Worm (Caenorhabditis elegans): ENCODE data around the gene drd-5.
A peak's percentile ranks its signal among the peaks of the same experiment; 100 is the strongest.

Gene drd-5

ce11 chrX:8381651-8382050, 35.5 kb upstream of the drd-5 start (continued):
- TF ChIP-seq nhr-48 (tag; optimal IDR thresholded peaks at IDR 0.05) (no peak), mep-1 (tag; optimal IDR thresholded peaks at IDR 0.05) (peak; percentile 21), ceh-32 (tag; optimal IDR thresholded peaks at IDR 0.05; ENCODE audit: poor library complexity) (no peak), lin-29 (GFP tag; IDR thresholded peaks at IDR 0.05) (no peak), ceh-82 (tag; optimal IDR thresholded peaks at IDR 0.05) (no peak), aly-2 (tag; optimal IDR thresholded peaks at IDR 0.05) (no peak), daf-16 (GFP tag; optimal IDR thresholded peaks at IDR 0.05) (peak; percentile 2 to 49), daf-16 (tag; optimal IDR thresholded peaks at IDR 0.05) (peak; percentile 53), lin-38 (GFP tag; IDR thresholded peaks at IDR 0.05) (peak; percentile 70), egl-27 (tag; optimal IDR thresholded peaks at IDR 0.05) (no peak), pha-4 (GFP tag; IDR thresholded peaks at IDR 0.05) (peak; percentile 74; the same call in 1 of the 2 replicates), pha-4 (tag; optimal IDR thresholded peaks at IDR 0.05) (no peak), Y75B8A.6 (GFP tag; IDR thresholded peaks at IDR 0.05) (no peak), nhr-11 (tag; optimal IDR thresholded peaks at IDR 0.05) (no peak), ztf-7 (tag; optimal IDR thresholded peaks at IDR 0.05) (no peak), ceh-28 (tag; optimal IDR thresholded peaks at IDR 0.05) (no peak), ctbp-1 (GFP tag; IDR thresholded peaks at IDR 0.05) (no peak), gei-8 (GFP tag; optimal IDR thresholded peaks at IDR 0.05) (peak; percentile 29), zip-2 (tag; optimal IDR thresholded peaks at IDR 0.05) (no peak), zfp-2 (tag; optimal IDR thresholded peaks at IDR 0.05) (no peak), hlh-11 (tag; optimal IDR thresholded peaks at IDR 0.05) (peak; percentile 22), nhr-42 (GFP tag; IDR thresholded peaks at IDR 0.05) (0 out of 2 replicates have a peak, but pooled peaks have one; percentile 10), nhr-28 (tag; optimal IDR thresholded peaks at IDR 0.05) (no peak), ceh-62 (tag; optimal IDR thresholded peaks at IDR 0.05) (no peak), mxl-3 (GFP tag; optimal IDR thresholded peaks at IDR 0.05) (no peak), mdl-1 (tag; optimal IDR thresholded peaks at IDR 0.05) (no peak), hif-1 (tag; optimal IDR thresholded peaks at IDR 0.05) (no peak), D1046.2 (GFP tag; IDR thresholded peaks at IDR 0.05) (0 out of 2 replicates have a peak, but pooled peaks have one; percentile 13), daf-8 (GFP tag; IDR thresholded peaks at IDR 0.05) (no peak), fkh-10 (GFP tag; optimal IDR thresholded peaks at IDR 0.05) (no peak), nhr-77 (tag; optimal IDR thresholded peaks at IDR 0.05) (no peak), dmd-8 (GFP tag; IDR thresholded peaks at IDR 0.05) (0 out of 2 replicates have a peak, but pooled peaks have one; percentile 75), mxl-2 (GFP tag; conservative IDR thresholded peaks at IDR 0.05) (peak; percentile 66), spr-1 (tag; optimal IDR thresholded peaks at IDR 0.05) (no peak), ceh-20 (GFP tag; IDR thresholded peaks at IDR 0.05) (0 out of 2 replicates have a peak, but pooled peaks have one; percentile 10), nhr-111 (GFP tag; optimal IDR thresholded peaks at IDR 0.05) (peak; percentile 24), aha-1 (tag) (peak; percentile 27), Y105C5A.15 (GFP tag; IDR thresholded peaks at IDR 0.05) (peak; percentile 81; the same call in 1 of the 2 replicates), sdz-12 (GFP tag; optimal IDR thresholded peaks at IDR 0.05) (no peak), ZK546.5 (tag; optimal IDR thresholded peaks at IDR 0.05) (no peak), ama-1 (optimal IDR thresholded peaks at IDR 0.05) (no peak), nhr-6 (tag; optimal IDR thresholded peaks at IDR 0.05) (no peak), cey-2 (tag; optimal IDR thresholded peaks at IDR 0.05; ENCODE audit: borderline replicate concordance, insufficient read depth) (no peak), snpc-4 (tag; optimal IDR thresholded peaks at IDR 0.05) (no peak), unc-62 (GFP tag; optimal IDR thresholded peaks at IDR 0.05 in 1 of 2) (no peak), unc-62 (tag; optimal IDR thresholded peaks at IDR 0.05) (no peak), fos-1 (tag; optimal IDR thresholded peaks at IDR 0.05) (no peak), unc-39 (tag; optimal IDR thresholded peaks at IDR 0.05) (no peak), R02D3.7 (tag; optimal IDR thresholded peaks at IDR 0.05) (no peak), php-3 (GFP tag; IDR thresholded peaks at IDR 0.05) (no peak), vab-7 (GFP tag; IDR thresholded peaks at IDR 0.05) (peak; percentile 77), rbr-2 (tag; optimal IDR thresholded peaks at IDR 0.05) (peak; percentile 13), F10B5.3 (tag; optimal IDR thresholded peaks at IDR 0.05) (no peak), dpl-1 (GFP tag; optimal IDR thresholded peaks at IDR 0.05) (no peak)

Measured in whole organism, L4 larva.